Worm (Caenorhabditis elegans) whole organism, early embryonic: Measurements from ENCODE around the gene flp-2.

Experiments used
- F13C5.2 ChIP-seq: sonication (generic microtip); optimal IDR thresholded peaks from 2 replicates; lab custom pipeline; 2017; ENCODE audit warnings: mild to moderate bottlenecking, missing genetic modification characterization, inconsistent platforms, missing compliant biosample characterization
- aly-1 ChIP-seq: sonication (generic microtip); optimal IDR thresholded peaks from 2 replicates; lab custom pipeline; 2016; ENCODE audit warnings: missing genetic modification characterization, missing compliant biosample characterization
- ama-1 ChIP-seq: fragments of 150-350 bp; optimal IDR thresholded peaks from 2 replicates; lab custom pipeline; 2014
- ceh-13 ChIP-seq: fragments of 200-800 bp; sonication (Bioruptor generic); optimal IDR thresholded peaks from 2 replicates; lab custom pipeline; 2018; ENCODE audit warnings: mild to moderate bottlenecking, missing genetic modification characterization, missing compliant biosample characterization
- ets-7 ChIP-seq: sonication (generic microtip); optimal IDR thresholded peaks from 2 replicates; lab custom pipeline; 2016; ENCODE audit warnings: missing genotype, missing genetic modification characterization, missing compliant biosample characterization
- flt-1 ChIP-seq: fragments of 200-800 bp; sonication (Bioruptor generic); IDR thresholded peaks from 2 replicates; pipeline ENCODE4 v1.3.6; 2022; ENCODE audit warnings: missing genetic modification characterization, missing compliant biosample characterization
- hmbx-1 ChIP-seq: sonication (generic microtip); optimal IDR thresholded peaks from 2 replicates; lab custom pipeline; 2016; ENCODE audit warnings: mild to moderate bottlenecking, missing genetic modification characterization, missing compliant biosample characterization
- hmg-4 ChIP-seq: fragments of 200-800 bp; sonication (Bioruptor generic); optimal IDR thresholded peaks from 2 replicates; lab custom pipeline; 2018; ENCODE audit warnings: mild to moderate bottlenecking, missing genetic modification characterization, missing compliant biosample characterization
- hnd-1 ChIP-seq: sonication (generic microtip); optimal IDR thresholded peaks from 2 replicates; lab custom pipeline; 2016; ENCODE audit warnings: missing genetic modification characterization, missing compliant biosample characterization
- pes-1 ChIP-seq: fragments of 200-800 bp; sonication (Bioruptor generic); IDR thresholded peaks from 2 replicates; pipeline ENCODE4 v1.3.6; 2022; ENCODE audit warnings: missing genetic modification reagents, missing genetic modification characterization, missing compliant biosample characterization
- sea-1 ChIP-seq: fragments of 200-800 bp; sonication (Bioruptor generic); conservative IDR thresholded peaks from 2 replicates; pipeline ENCODE4 v1.3.6; 2022; ENCODE audit warnings: missing genetic modification characterization, missing compliant biosample characterization
- tbx-37 ChIP-seq: fragments of 200-800 bp; sonication (Bioruptor generic); conservative IDR thresholded peaks from 2 replicates; pipeline ENCODE4 v1.3.6; 2022; ENCODE audit warnings: missing genetic modification reagents, missing genetic modification characterization, missing compliant biosample characterization

- no peak for TF ChIP-seq flt-1 (GFP tag; lab: Robert Waterston, UW)
- TF ChIP-seq pes-1 (GFP tag; lab: Robert Waterston, UW) = no peak
- TF ChIP-seq ceh-13 (GFP tag; lab: Kevin White, UChicago) = no peak
- TF ChIP-seq hmg-4 (GFP tag; lab: Kevin White, UChicago) = no peak
- TF ChIP-seq aly-1 (tag; lab: Kevin White, UChicago) = no peak
- TF ChIP-seq hnd-1 (tag; lab: Kevin White, UChicago) = no peak
- no peak for TF ChIP-seq ama-1
- TF ChIP-seq F13C5.2 (tag; lab: Kevin White, UChicago) = no peak
- no peak for TF ChIP-seq tbx-37 (GFP tag; lab: Robert Waterston, UW)
- TF ChIP-seq sea-1 (GFP tag; lab: Robert Waterston, UW) = no peak
- TF ChIP-seq hmbx-1 (tag; lab: Kevin White, UChicago) = no peak
- no peak for TF ChIP-seq ets-7
Measured at ce11 chrX:10130159-10130558, 35.1 kb upstream of the flp-2 start.
